Fruit fly (Drosophila melanogaster) whole organism, embryonic: ENCODE results near the gene CG5506.

Experiments used
- B-H1 ChIP-seq: fragments of 200-800 bp; sonication (Bioruptor generic); IDR thresholded peaks from 3 replicates; pipeline ENCODE4 v1.3.6; 2022; ENCODE audit warnings: missing biosample characterization, missing genetic modification characterization
- Bgb ChIP-seq: fragments of 200-800 bp; sonication (Bioruptor generic); IDR thresholded peaks from 2 replicates; pipeline ENCODE4 v1.3.6; 2022; ENCODE audit warnings: missing biosample characterization, missing genetic modification characterization; ENCODE audit not compliant: partially characterized antibody
- CG13287 ChIP-seq: fragments of 200-800 bp; sonication (Bioruptor generic); IDR thresholded peaks from 2 replicates; pipeline ENCODE4 v1.3.6; 2022; ENCODE audit warnings: missing biosample characterization, missing genetic modification characterization; ENCODE audit not compliant: partially characterized antibody
- gfzf ChIP-seq: fragments of 200-800 bp; sonication (Bioruptor generic); optimal IDR thresholded peaks from 2 replicates; lab custom pipeline; 2016; ENCODE audit warnings: missing biosample characterization, mild to moderate bottlenecking, missing genetic modification characterization, moderate library complexity
- sug ChIP-seq: fragments of 200-800 bp; optimal IDR thresholded peaks from 2 replicates; lab custom pipeline; 2019; ENCODE audit warnings: missing biosample characterization, mild to moderate bottlenecking, missing genetic modification characterization, moderate library complexity
- z ChIP-seq: fragments of 200-800 bp; sonication (Bioruptor generic); IDR thresholded peaks from 3 replicates; pipeline ENCODE4 v1.3.6; 2022; ENCODE audit warnings: missing biosample characterization, missing genetic modification characterization

dm6 chr3L:17898606-17899005 lies 14.4 kb upstream of the CG5506 start:
- TF ChIP-seq z (GFP tag; lab: Robert Waterston, UW) (no peak), B-H1 (no peak), CG13287 (no peak; the same call in 1 of the 2 replicates), Bgb (GFP tag; lab: Robert Waterston, UW) (no peak), gfzf (GFP tag; lab: Kevin White, UChicago) (no peak), sug (tag; lab: Kevin White, UChicago) (no peak)
